Worm (Caenorhabditis elegans) whole organism, L1 larva: ENCODE results near the gene gst-28.
A peak's percentile ranks its signal among the peaks of the same experiment; 100 is the strongest.

ENCODE experiments used
- C04F5.9 ChIP-seq: sonication (generic microtip); optimal IDR thresholded peaks from 2 replicates; lab custom pipeline; 2016; ENCODE audit warnings: missing genetic modification characterization, missing compliant biosample characterization
- C16A3.4 ChIP-seq: fragments of 150-350 bp; optimal IDR thresholded peaks from 2 replicates; lab custom pipeline; 2014; ENCODE audit warnings: missing biosample characterization, missing genetic modification characterization
- aha-1 ChIP-seq: fragments of 150-350 bp; optimal IDR thresholded peaks from 2 replicates; lab custom pipeline; 2014; ENCODE audit warnings: missing biosample characterization, missing genetic modification characterization
- alr-1 ChIP-seq: fragments of 200-800 bp; sonication (Bioruptor generic); optimal IDR thresholded peaks from 2 replicates; lab custom pipeline; 2018; ENCODE audit warnings: borderline replicate concordance, mild to moderate bottlenecking, missing genetic modification characterization, missing compliant biosample characterization
- blmp-1 ChIP-seq: fragments of 150-350 bp; optimal IDR thresholded peaks from 2 replicates; lab custom pipeline; 2014; ENCODE audit warnings: missing biosample characterization, missing genetic modification characterization
- ceh-82 ChIP-seq, 3 experiments: fragments of 150-350 bp in 1 of 3; sonication (generic microtip) in 2 of 3; optimal IDR thresholded peaks; 2 replicates each; lab custom pipeline; 2014 to 2017; ENCODE audit warnings: missing biosample characterization in 3 of 3, missing genetic modification characterization in 3 of 3
- ceh-88 ChIP-seq: fragments of 200-800 bp; sonication (Bioruptor generic); IDR thresholded peaks from 2 replicates; pipeline ENCODE4 v1.3.6; 2022; ENCODE audit warnings: missing genetic modification characterization, missing compliant biosample characterization
- ceh-90 ChIP-seq: sonication (generic microtip); optimal IDR thresholded peaks from 2 replicates; lab custom pipeline; 2016; ENCODE audit warnings: missing genetic modification characterization, missing compliant biosample characterization
- egl-27 ChIP-seq, 2 experiments: fragments of 150-350 bp in 1 of 2; sonication (generic microtip); optimal IDR thresholded peaks; 3 replicates each; lab custom pipeline; 2017 to 2018; ENCODE audit warnings: missing biosample characterization in 2 of 2, missing genetic modification characterization in 2 of 2, missing genetic modification reagents in 2 of 2
- elt-3 ChIP-seq, 6 experiments: fragments of 150-350 bp in 1 of 6; sonication (generic microtip); optimal IDR thresholded peaks; 2 replicates each; lab custom pipeline; 2017 to 2018; ENCODE audit warnings: missing biosample characterization in 6 of 6, missing genetic modification characterization in 6 of 6, inconsistent platforms in 1 of 6
- ets-5 ChIP-seq: fragments of 200-800 bp; sonication (Bioruptor generic); IDR thresholded peaks from 2 replicates; pipeline ENCODE4 v1.3.6; 2022; ENCODE audit warnings: missing genetic modification characterization, missing compliant biosample characterization
- fkh-4 ChIP-seq: sonication (generic microtip); optimal IDR thresholded peaks from 2 replicates; lab custom pipeline; 2016; ENCODE audit warnings: missing compliant biosample characterization, missing genetic modification characterization, borderline replicate concordance
- fos-1 ChIP-seq: fragments of 150-350 bp; optimal IDR thresholded peaks from 2 replicates; lab custom pipeline; 2014; ENCODE audit warnings: missing biosample characterization, missing genetic modification characterization
- hpl-2 ChIP-seq: fragments of 150-350 bp; optimal IDR thresholded peaks from 2 replicates; lab custom pipeline; 2014; ENCODE audit warnings: missing biosample characterization, missing genetic modification reagents, missing genetic modification characterization
- isw-1 ChIP-seq: fragments of 200-800 bp; sonication (Bioruptor generic); IDR thresholded peaks from 2 replicates; pipeline ENCODE4 v1.3.6; 2022; ENCODE audit warnings: missing genetic modification characterization, missing compliant biosample characterization
- lin-13 ChIP-seq: fragments of 150-350 bp; optimal IDR thresholded peaks from 2 replicates; lab custom pipeline; 2014; ENCODE audit warnings: missing biosample characterization, missing genetic modification reagents, missing genetic modification characterization
- lin-15B ChIP-seq: fragments of 150-350 bp; sonication (generic microtip); optimal IDR thresholded peaks from 3 replicates; lab custom pipeline; 2014; ENCODE audit warnings: missing biosample characterization, missing genetic modification characterization
- lir-3 ChIP-seq: sonication (generic microtip); optimal IDR thresholded peaks from 2 replicates; lab custom pipeline; 2016; ENCODE audit warnings: mild to moderate bottlenecking, missing genetic modification characterization, moderate library complexity, missing compliant biosample characterization; ENCODE audit not compliant: poor library complexity
- mdl-1 ChIP-seq, 2 experiments: fragments of 150-350 bp; optimal IDR thresholded peaks; 2 replicates each; lab custom pipeline; 2014 to 2017; ENCODE audit warnings: missing biosample characterization in 2 of 2, missing genetic modification characterization in 2 of 2, inconsistent platforms in 1 of 2
- nhr-11 ChIP-seq: fragments of 150-350 bp; optimal IDR thresholded peaks from 2 replicates; lab custom pipeline; 2014; ENCODE audit warnings: missing biosample characterization, missing genetic modification characterization
- nhr-12 ChIP-seq: sonication (generic microtip); optimal IDR thresholded peaks from 2 replicates; lab custom pipeline; 2017; ENCODE audit warnings: missing biosample characterization, missing genetic modification characterization
- nhr-19 ChIP-seq: fragments of 200-800 bp; sonication (Bioruptor generic); conservative IDR thresholded peaks from 2 replicates; pipeline ENCODE4 v1.3.6; 2022; ENCODE audit warnings: missing genetic modification characterization, missing compliant biosample characterization
- nhr-237 ChIP-seq: fragments of 150-350 bp; optimal IDR thresholded peaks from 2 replicates; lab custom pipeline; 2014; ENCODE audit warnings: missing biosample characterization, missing genetic modification characterization
- nhr-85 ChIP-seq: sonication (generic microtip); peaks from one replicate; lab custom pipeline; 2016; ENCODE audit warnings: missing genetic modification characterization, inconsistent platforms, missing compliant biosample characterization
- pag-3 ChIP-seq: sonication (generic microtip); optimal IDR thresholded peaks from 2 replicates; lab custom pipeline; 2017; ENCODE audit warnings: missing genetic modification characterization, mild to moderate bottlenecking, missing compliant biosample characterization, antibody characterized with exemption, borderline replicate concordance; ENCODE audit not compliant: insufficient read depth
- rnt-1 ChIP-seq: sonication (generic microtip); optimal IDR thresholded peaks from 2 replicates; lab custom pipeline; 2016; ENCODE audit warnings: mild to moderate bottlenecking, missing genetic modification characterization, moderate library complexity, missing compliant biosample characterization
- skn-1 ChIP-seq: fragments of 150-350 bp; optimal IDR thresholded peaks from 2 replicates; lab custom pipeline; 2014; ENCODE audit warnings: missing biosample characterization, missing genetic modification characterization
- snpc-4 ChIP-seq: fragments of 150-350 bp; optimal IDR thresholded peaks from 2 replicates; lab custom pipeline; 2014; ENCODE audit warnings: missing biosample characterization, missing genetic modification characterization
- sup-37 ChIP-seq: fragments of 200-800 bp; sonication (Bioruptor generic); optimal IDR thresholded peaks from 2 replicates; lab custom pipeline; 2018; ENCODE audit warnings: mild to moderate bottlenecking, missing genetic modification characterization, missing compliant biosample characterization
- tbx-2 ChIP-seq: sonication (generic microtip); optimal IDR thresholded peaks from 2 replicates; lab custom pipeline; 2016; ENCODE audit warnings: missing genetic modification characterization, missing compliant biosample characterization
- tlp-1 ChIP-seq: fragments of 150-350 bp; optimal IDR thresholded peaks from 2 replicates; lab custom pipeline; 2014; ENCODE audit warnings: missing biosample characterization, missing genetic modification characterization
- unc-98 ChIP-seq: fragments of 200-800 bp; sonication (Bioruptor generic); IDR thresholded peaks from 2 replicates; pipeline ENCODE4 v1.3.6; 2022; ENCODE audit warnings: missing genetic modification characterization, missing compliant biosample characterization
- xbp-1 ChIP-seq: sonication (generic microtip); optimal IDR thresholded peaks from 2 replicates; lab custom pipeline; 2016; ENCODE audit warnings: missing genetic modification characterization, missing compliant biosample characterization
- ztf-11 ChIP-seq, 2 experiments: sonication (generic microtip); optimal IDR thresholded peaks; 2 replicates each; lab custom pipeline; 2016 to 2017; ENCODE audit warnings: missing genetic modification characterization in 2 of 2, missing biosample characterization in 1 of 2, missing compliant biosample characterization in 1 of 2

gst-28 gene

ce11 chrII:15135886-15136285, 31.5 kb downstream of the gst-28 start, which contains the start of gene Y53F4B.25:
Gene Y53F4B.25, plus strand, starts transcription at chrII:15136186.
- TF ChIP-seq elt-3 (tag; optimal IDR thresholded peaks at IDR 0.05; lab: Kevin White, UChicago) (no peak), mdl-1 (tag; optimal IDR thresholded peaks at IDR 0.05; lab: Kevin White, UChicago) (no peak), ceh-88 (GFP tag; lab: Robert Waterston, UW) (no peak), snpc-4 (tag; lab: Kevin White, UChicago) (no peak), fkh-4 (tag; lab: Kevin White, UChicago) (no peak), hpl-2 (GFP tag; lab: Kevin White, UChicago) (no peak), unc-98 (GFP tag; lab: Robert Waterston, UW) (no peak), fos-1 (tag; lab: Kevin White, UChicago) (no peak), aha-1 (tag; lab: Kevin White, UChicago) (no peak)
- TF ChIP-seq, all 84 proteins: peak for 0

ce11 chrII:15134332-15134731, 33.0 kb downstream of the gst-28 start, which contains the start of gene Y53F4B.24:
Gene Y53F4B.24, minus strand, starts transcription at chrII:15134432.
- TF ChIP-seq ets-5 (GFP tag; lab: Robert Waterston, UW): no peak
- TF ChIP-seq nhr-85 (tag; lab: Kevin White, UChicago): peak; percentile 4
- TF ChIP-seq nhr-12 (tag; lab: Kevin White, UChicago): no peak

ce11 chrII:15130512-15130911, 36.9 kb downstream of the gst-28 start, which contains the start of gene Y53F4B.62:
Gene Y53F4B.62, minus strand, starts transcription at chrII:15130612.
- no peak for TF ChIP-seq tlp-1 (tag; lab: Kevin White, UChicago)
- TF ChIP-seq unc-98 (GFP tag; lab: Robert Waterston, UW): no peak
- no peak for TF ChIP-seq nhr-85 (tag; lab: Kevin White, UChicago)
- no peak for TF ChIP-seq sup-37
- TF ChIP-seq nhr-11 (tag; lab: Kevin White, UChicago): no peak
- no peak for TF ChIP-seq lin-13 (GFP tag; lab: Kevin White, UChicago)
- no peak for TF ChIP-seq isw-1 (GFP tag; lab: Robert Waterston, UW)
- TF ChIP-seq ceh-90 (tag; lab: Kevin White, UChicago): no peak
- TF ChIP-seq tbx-2: no peak
- TF ChIP-seq blmp-1: no peak
- TF ChIP-seq nhr-19 (GFP tag; lab: Robert Waterston, UW): no peak
- TF ChIP-seq egl-27 (tag; optimal IDR thresholded peaks at IDR 0.05; lab: Kevin White, UChicago): no peak
- no peak for TF ChIP-seq skn-1 (tag; lab: Kevin White, UChicago)
- no peak for TF ChIP-seq hpl-2 (GFP tag; lab: Kevin White, UChicago)
- no peak for TF ChIP-seq alr-1

ce11 chrII:15124193-15124592, 43.2 kb downstream of the gst-28 start, which contains the start of gene Y53F4B.23:
Gene Y53F4B.23, plus strand, starts transcription at chrII:15124504.
- TF ChIP-seq lir-3 (no peak), ztf-11 (tag; optimal IDR thresholded peaks at IDR 0.05; lab: Kevin White, UChicago) (no peak), lin-15B (no peak), snpc-4 (tag; lab: Kevin White, UChicago) (no peak), ceh-82 (tag; optimal IDR thresholded peaks at IDR 0.05; lab: Kevin White, UChicago) (no peak), C16A3.4 (no peak), pag-3 (tag; lab: Kevin White, UChicago) (no peak), rnt-1 (no peak), C04F5.9 (tag; lab: Kevin White, UChicago) (no peak), nhr-237 (no peak), xbp-1 (tag; lab: Kevin White, UChicago) (no peak)
